Worm (Caenorhabditis elegans): Measurements from ENCODE around the gene K04C2.5.

The K04C2.5 gene

DNA sequence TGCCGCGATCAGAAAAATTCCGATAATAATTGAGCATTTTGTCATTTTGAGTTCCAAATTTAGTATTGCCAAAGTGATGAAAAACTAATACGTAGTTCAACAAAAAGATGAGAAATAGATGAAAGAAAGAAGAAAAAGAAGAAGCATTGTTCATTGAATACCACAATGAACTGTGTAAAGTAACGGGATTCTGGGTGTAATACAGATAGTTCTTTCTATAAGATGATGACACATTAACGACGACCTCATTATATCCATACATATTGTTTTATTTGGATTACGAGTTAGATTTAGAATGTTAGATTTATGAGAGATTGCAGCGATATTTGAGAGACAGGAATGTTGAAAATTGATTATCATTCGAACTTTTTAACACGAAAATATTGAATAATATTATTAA, at the start of gene K04C2.5:
Gene K04C2.5 (minus strand): TSS at position 101 of the 400 bp plus-strand sequence.
- TF ChIP-seq him-1 (tag; optimal IDR thresholded peaks at IDR 0.05), result no peak

DNA sequence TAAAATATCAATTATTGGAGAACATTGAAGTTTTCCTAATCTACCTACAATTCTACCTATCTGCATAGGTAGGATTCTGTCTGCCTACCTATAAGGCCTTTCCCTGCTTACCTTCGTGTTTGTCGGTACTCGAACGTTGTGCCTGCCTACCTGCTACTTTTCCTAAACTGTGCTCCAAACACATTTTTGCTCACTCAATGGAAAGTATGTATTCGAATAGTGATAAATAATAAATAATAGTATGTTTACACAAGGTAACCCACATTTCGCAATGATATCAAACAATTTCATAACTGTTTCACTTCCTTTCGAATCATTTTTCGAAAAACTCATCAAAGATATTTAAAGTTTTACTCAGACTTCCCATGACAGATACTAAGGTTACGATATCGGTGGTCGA, 48.1 kb upstream of the K04C2.5 start, which contains the start of gene F57B9.3:
Gene F57B9.3 (plus strand): TSS at position 301 of the 400 bp plus-strand sequence.
- TF ChIP-seq dao-5 (tag; optimal IDR thresholded peaks at IDR 0.05) (no peak), him-1 (tag; optimal IDR thresholded peaks at IDR 0.05) (no peak), W03F9.2 (tag; optimal IDR thresholded peaks at IDR 0.05) (no peak)

DNA sequence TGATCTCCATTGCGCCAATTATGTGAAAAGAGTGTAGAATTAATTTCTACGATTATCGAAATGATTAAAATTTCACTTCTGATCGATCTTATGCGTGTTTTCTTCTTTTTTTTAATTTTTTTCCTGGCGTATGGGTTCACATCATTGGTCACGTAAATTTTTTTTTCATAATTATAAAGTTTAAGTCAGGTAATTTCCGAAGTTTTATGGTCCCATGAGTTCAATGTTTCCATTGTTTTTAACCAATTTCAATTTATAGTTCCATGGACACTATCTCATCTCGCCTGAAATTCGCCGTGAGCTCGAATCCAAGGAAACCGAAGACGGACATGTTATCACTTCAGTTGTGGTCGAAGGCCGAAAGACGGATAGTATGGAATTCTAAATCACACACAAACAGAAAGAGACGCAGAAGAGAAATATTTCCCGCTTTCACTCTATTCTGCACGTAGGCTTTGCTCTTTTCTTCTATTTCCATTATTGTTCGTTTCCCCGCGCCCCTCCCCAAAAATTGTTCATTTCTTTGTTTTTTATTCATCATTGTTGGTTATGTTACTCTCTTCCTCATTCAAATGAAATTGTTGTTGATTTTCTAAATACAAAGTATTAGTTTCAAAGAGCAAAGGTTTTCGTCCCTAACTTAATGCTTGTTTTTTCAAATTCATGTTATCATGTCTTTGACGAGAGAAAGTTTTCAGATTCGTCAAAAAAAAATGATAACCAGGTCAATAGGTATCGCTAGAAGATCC, 44.0 kb upstream of the K04C2.5 start, which contains the start of the genes F57B9.8 and coq-2:
Gene F57B9.8 (minus strand): TSS at position 51 of the 749 bp plus-strand sequence.
Gene coq-2 (plus strand): TSS at position 699 of the 749 bp plus-strand sequence.
- TF ChIP-seq dao-5 (tag; optimal IDR thresholded peaks at IDR 0.05) (no peak), him-1 (tag; optimal IDR thresholded peaks at IDR 0.05) (no peak), W03F9.2 (tag; optimal IDR thresholded peaks at IDR 0.05) (no peak)

DNA sequence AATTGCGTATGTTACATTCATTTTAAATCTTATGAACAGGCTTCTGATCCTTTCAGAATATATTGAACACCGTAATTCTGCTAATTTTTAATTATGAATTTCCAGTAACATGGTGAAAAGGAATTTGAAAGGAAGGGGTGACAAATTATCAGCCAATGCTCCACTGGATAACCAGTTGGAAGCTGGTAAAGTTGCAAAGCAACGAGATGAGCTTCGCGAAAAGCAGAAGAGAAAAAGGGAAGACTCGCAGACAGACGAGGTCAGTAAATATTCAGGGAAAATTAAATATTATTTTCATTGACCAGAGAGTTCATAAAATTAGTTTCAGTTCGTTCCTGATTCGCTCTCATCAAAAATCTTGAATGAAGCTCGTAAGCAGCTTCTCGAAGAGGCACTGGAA, 40.4 kb upstream of the K04C2.5 start, which contains the start of gene byn-1:
Gene byn-1 (plus strand): TSS at position 106 of the 400 bp plus-strand sequence.
- no peak for TF ChIP-seq him-1 (tag; optimal IDR thresholded peaks at IDR 0.05)
- no peak for TF ChIP-seq dao-5 (tag; optimal IDR thresholded peaks at IDR 0.05)
- no peak for TF ChIP-seq W03F9.2 (tag; optimal IDR thresholded peaks at IDR 0.05)

DNA sequence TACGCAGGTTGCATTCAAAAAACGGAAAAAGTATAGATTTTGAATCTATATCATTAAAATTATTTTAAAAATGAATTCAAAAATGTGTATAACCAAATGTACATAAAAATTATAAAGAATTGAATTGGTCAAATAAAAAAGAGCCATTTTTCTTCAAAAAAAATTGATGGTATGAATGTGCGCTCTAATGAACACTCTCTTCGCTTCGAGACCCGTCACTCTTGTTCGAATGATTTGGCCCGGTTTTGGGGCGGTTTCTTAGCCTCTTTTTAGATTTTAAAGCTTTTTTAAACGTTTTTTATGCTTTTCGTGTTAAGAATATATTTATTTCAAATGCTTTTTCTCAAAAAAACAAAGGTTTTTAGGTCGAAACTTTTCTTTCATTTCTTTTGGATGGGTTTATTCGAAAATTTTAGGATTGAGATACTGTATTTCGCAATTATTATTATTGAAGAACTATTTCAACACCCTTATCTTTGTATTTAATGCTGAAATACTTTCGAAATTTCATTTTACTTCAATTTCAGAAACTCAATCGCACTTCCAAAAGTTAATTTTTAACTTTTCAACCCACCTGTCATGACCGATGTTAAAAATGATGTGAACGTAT, 38.2 kb upstream of the K04C2.5 start, which contains the start of gene inf-1:
Gene inf-1 (plus strand): TSS at position 577 of the 610 bp plus-strand sequence.
- peak; percentile 77 for TF ChIP-seq W03F9.2 (tag; optimal IDR thresholded peaks at IDR 0.05)
- TF ChIP-seq him-1 (tag; optimal IDR thresholded peaks at IDR 0.05), result no peak
- no peak for TF ChIP-seq dao-5 (tag; optimal IDR thresholded peaks at IDR 0.05)

DNA sequence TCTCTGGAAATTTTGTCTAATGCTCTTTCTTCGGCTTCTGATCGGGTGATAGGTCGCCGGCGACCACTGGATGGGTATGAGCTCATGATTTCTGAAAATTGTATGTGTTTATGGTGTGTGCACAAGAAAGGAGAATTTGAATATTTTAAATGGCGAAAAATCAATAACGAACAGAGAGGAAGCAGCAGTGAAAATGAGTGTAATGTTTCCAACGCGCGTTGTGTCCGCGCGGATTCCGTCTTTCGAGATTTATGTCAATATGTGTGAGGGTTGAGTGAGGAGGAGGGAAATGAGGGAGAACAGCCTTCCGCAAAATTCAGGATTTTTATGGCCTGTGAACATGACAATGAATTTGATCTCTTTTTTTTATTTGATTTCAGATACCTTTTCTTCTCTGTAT, 37.3 kb upstream of the K04C2.5 start, which contains the start of gene flap-1:
Gene flap-1 (minus strand): TSS at position 101 of the 400 bp plus-strand sequence.
- TF ChIP-seq him-1 (tag; optimal IDR thresholded peaks at IDR 0.05) (no peak), dao-5 (tag; optimal IDR thresholded peaks at IDR 0.05) (no peak), W03F9.2 (tag; optimal IDR thresholded peaks at IDR 0.05) (no peak)

DNA sequence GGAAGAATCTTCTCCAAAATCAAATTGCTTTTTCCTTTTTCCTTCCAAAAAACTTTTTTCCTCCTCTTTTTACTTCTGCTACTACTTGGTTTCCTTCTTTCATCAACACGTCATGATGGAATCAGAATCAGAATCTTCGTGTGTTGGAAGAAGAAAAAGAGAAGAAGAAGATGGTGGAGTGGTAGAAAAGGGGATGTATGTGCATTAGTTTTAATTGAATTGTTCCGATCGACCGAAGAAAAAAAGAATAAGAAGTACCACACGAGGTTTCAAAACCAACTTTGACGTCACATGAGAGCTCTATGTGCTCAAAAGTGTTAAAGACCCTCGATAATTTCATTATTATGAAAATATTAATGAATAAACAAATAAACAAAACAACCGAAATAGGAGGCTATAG, 23.4 kb upstream of the K04C2.5 start:
- TF ChIP-seq W03F9.2 (tag; optimal IDR thresholded peaks at IDR 0.05) (no peak), him-1 (tag; optimal IDR thresholded peaks at IDR 0.05) (no peak), dao-5 (tag; optimal IDR thresholded peaks at IDR 0.05) (no peak)

DNA sequence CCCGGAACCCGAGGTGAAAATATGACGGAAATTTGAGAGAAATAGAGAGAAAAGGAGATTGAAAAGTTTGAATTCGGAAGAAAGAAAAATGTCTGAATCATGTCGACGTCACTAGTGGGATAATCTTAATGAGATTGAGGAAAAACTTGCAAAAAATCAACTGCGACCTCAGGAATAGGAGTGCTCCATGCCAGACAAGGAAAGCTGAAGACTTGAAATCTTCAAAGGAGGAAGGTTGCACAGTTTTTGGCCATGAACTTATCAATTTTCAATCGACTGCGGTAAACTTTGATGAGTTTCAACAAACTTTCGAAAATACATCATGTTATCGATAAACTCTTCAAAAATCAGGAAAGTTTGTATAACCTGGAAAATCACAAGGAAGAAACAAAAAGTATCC, 20.9 kb upstream of the K04C2.5 start, which contains the start of gene pdf-1:
Gene pdf-1 (minus strand): TSS at position 101 of the 400 bp plus-strand sequence.
- TF ChIP-seq W03F9.2 (tag; optimal IDR thresholded peaks at IDR 0.05), result no peak
- no peak for TF ChIP-seq dao-5 (tag; optimal IDR thresholded peaks at IDR 0.05)
- no peak for TF ChIP-seq him-1 (tag; optimal IDR thresholded peaks at IDR 0.05)

DNA sequence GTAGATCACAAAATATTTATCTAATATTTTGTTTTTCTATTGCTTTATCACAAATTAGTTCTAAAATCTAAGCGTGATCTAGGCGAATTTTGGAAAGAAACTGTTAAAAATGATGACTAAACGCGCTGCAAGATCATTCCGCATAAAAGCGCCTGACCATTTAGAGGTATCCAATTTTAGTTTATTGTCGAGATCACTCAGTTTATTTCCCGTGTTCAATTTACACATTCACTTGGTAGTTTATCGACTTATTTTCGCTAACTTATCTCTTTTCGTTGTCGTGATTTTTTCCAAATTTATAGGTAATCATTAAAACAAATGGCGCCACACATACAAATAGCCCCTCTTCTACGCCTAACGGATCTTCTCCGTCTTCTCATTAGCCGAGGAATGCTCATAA, 14.9 kb upstream of the K04C2.5 start, which contains the start of gene T07E3.2:
Gene T07E3.2 (plus strand): TSS at position 301 of the 400 bp plus-strand sequence.
- no peak for TF ChIP-seq dao-5 (tag; optimal IDR thresholded peaks at IDR 0.05)
- TF ChIP-seq W03F9.2 (tag; optimal IDR thresholded peaks at IDR 0.05), result no peak
- TF ChIP-seq him-1 (tag; optimal IDR thresholded peaks at IDR 0.05), result no peak

DNA sequence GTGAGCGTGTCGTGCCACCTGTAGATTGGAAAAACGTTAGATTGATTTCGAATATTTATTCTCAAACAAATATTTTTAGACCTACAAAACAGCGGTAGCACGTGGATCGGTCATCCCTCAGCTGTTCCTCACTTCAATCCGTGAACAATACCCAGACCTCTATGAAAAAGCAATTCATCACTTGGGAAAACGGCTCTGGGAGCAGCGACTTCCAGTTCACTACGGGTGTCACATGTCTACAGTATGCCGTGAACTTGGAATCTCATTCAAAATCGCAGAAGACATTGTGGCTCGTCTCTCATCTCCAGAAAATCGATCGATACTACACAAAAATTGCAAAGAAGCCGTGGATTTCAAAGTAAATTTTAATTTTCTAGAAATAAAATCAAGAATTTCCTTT, 13.0 kb upstream of the K04C2.5 start:
- TF ChIP-seq him-1 (tag; optimal IDR thresholded peaks at IDR 0.05), result no peak
- no peak for TF ChIP-seq dao-5 (tag; optimal IDR thresholded peaks at IDR 0.05)
- TF ChIP-seq W03F9.2 (tag; optimal IDR thresholded peaks at IDR 0.05), result no peak

DNA sequence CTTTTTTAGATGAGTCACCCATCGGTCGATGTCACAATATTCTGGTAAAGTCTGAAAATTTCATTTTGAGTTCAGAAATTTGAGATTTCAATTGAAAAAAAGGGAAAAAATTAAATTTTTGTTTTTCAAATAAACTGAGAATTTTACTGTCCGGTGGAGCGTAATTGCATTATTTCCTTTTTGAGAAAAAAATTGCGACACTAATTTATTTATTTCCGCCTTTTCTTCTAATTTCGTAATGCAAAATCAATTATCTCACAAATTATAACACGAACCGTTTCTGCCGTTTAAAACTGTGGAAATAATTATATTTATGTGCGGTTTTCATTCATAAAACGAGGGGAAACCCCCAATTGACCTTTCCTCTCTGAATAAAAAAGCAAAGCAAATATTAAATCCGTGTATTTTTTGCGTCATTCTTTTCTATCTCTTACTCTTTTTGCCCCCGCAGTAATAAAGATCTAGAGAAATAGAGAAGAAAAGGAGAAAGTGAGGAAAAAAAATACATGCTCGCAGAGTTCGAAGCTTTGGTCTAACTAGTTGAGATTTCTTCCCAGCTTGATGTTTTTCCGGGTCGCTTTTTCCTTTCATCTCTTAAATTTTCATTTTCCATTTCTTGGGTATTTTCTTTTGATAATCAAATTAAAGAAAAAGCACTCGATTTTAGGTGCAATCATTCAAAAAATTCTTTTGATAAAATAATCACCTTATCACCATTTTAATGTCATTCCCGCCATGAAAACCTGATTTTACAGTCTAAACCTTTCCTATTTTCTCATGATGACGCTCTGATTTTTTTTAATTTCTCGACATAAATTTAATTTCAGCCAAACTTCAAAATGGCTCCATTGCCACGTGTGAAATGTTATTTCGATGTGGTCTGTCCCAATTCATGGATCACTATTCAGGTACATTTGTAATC, 11.9 kb upstream of the K04C2.5 start, which contains the start of the genes brc-2 and T07E3.3:
Gene brc-2 (minus strand): TSS at position 51 of the 922 bp plus-strand sequence.
Gene T07E3.3 (plus strand): TSS at position 822 of the 922 bp plus-strand sequence.
- TF ChIP-seq dao-5 (tag; optimal IDR thresholded peaks at IDR 0.05), result no peak
- TF ChIP-seq him-1 (tag; optimal IDR thresholded peaks at IDR 0.05), result no peak
- no peak for TF ChIP-seq W03F9.2 (tag; optimal IDR thresholded peaks at IDR 0.05)

DNA sequence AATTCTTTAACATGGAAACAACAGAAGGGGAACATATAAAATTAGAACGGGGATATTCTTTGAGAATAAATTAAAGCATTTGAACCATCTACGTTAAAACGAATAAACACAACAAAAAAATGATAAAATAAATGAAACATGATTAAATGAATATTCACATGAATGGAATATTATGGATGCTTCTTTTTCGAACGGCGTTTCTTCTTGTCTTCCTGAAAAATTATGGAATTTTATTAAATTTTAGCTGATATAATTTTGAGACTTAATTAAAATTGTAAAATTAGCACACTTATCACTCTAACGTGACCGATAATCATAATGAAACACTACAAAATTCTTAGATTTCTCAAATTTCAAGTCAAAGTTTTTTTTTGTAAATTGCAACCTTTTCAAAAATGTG, 9.1 kb upstream of the K04C2.5 start:
- no peak for TF ChIP-seq dao-5 (tag; optimal IDR thresholded peaks at IDR 0.05)
- TF ChIP-seq W03F9.2 (tag; optimal IDR thresholded peaks at IDR 0.05), result no peak
- TF ChIP-seq him-1 (tag; optimal IDR thresholded peaks at IDR 0.05), result no peak

DNA sequence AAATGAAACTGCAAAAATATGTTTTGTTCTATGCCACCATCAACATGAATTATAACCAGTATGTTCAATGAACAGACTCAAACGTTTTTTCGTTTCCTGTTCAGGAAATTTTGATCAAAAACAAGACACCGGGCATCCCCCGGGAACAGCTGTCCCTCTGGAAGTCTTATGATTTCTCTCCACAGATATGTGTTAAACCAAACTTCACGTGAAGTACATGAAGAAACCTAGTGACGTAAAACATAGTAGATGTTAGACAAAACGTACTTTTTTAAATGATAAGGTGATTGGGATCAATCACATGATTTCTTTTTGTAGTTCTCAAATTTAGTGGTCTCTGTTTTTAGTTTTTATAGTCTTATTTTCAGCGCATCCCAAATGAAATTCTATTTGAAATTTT, 7.1 kb upstream of the K04C2.5 start:
- TF ChIP-seq dao-5 (tag; optimal IDR thresholded peaks at IDR 0.05), result no peak
- no peak for TF ChIP-seq him-1 (tag; optimal IDR thresholded peaks at IDR 0.05)
- TF ChIP-seq W03F9.2 (tag; optimal IDR thresholded peaks at IDR 0.05), result no peak

All from whole organism, L4/young adult.